Worm (Caenorhabditis elegans) whole organism, young adult: ENCODE data around the gene C53D6.7.

Experiments
- B0019.2 ChIP-seq: fragments of 200-800 bp; sonication (Bioruptor generic); conservative IDR thresholded peaks from 2 replicates; pipeline ENCODE4 v1.3.6; 2022; ENCODE audit warnings: missing genetic modification reagents, missing genetic modification characterization, missing compliant biosample characterization
- B0035.1 ChIP-seq: sonication (generic microtip); optimal IDR thresholded peaks from 2 replicates; lab custom pipeline; 2016; ENCODE audit warnings: missing genetic modification characterization, mild to moderate bottlenecking, missing compliant biosample characterization, missing genotype, missing genetic modification reagents
- C06A6.2 ChIP-seq: fragments of 200-800 bp; sonication (Bioruptor generic); conservative IDR thresholded peaks from 2 replicates; pipeline ENCODE4 v1.3.6; 2022; ENCODE audit warnings: missing genetic modification characterization, missing compliant biosample characterization
- C17E4.6 ChIP-seq: fragments of 200-800 bp; sonication (Bioruptor generic); IDR thresholded peaks from 2 replicates; pipeline ENCODE4 v1.3.6; 2022; ENCODE audit warnings: missing genetic modification reagents, missing genetic modification characterization, missing compliant biosample characterization
- F22D6.2 ChIP-seq: sonication (generic microtip); optimal IDR thresholded peaks from 2 replicates; lab custom pipeline; 2016; ENCODE audit warnings: mild to moderate bottlenecking, missing genetic modification characterization, missing compliant biosample characterization
- F23B12.7 ChIP-seq: sonication (generic microtip); optimal IDR thresholded peaks from 2 replicates; lab custom pipeline; 2017; ENCODE audit warnings: missing genetic modification characterization, mild to moderate bottlenecking, missing compliant biosample characterization, antibody characterized with exemption, moderate library complexity; ENCODE audit not compliant: insufficient read depth
- F49E8.2 ChIP-seq: sonication (generic microtip); optimal IDR thresholded peaks from 3 replicates; lab custom pipeline; 2017; ENCODE audit warnings: missing genetic modification characterization, mild to moderate bottlenecking, missing compliant biosample characterization, antibody characterized with exemption, moderate library complexity; ENCODE audit not compliant: insufficient read depth
- F57C9.4 ChIP-seq: sonication (generic microtip); optimal IDR thresholded peaks from 2 replicates; lab custom pipeline; 2017; ENCODE audit warnings: mild to moderate bottlenecking, missing genetic modification characterization, missing compliant biosample characterization
- K12H6.12 ChIP-seq: fragments of 200-800 bp; sonication (Bioruptor generic); optimal IDR thresholded peaks from 2 replicates; lab custom pipeline; 2018; ENCODE audit warnings: mild to moderate bottlenecking, missing genetic modification characterization, missing compliant biosample characterization
- Y53F4B.3 ChIP-seq: fragments of 200-800 bp; sonication (Bioruptor generic); IDR thresholded peaks from 2 replicates; pipeline ENCODE4 v1.3.6; 2022; ENCODE audit warnings: missing genetic modification reagents, missing genetic modification characterization, missing compliant biosample characterization
- ama-1 ChIP-seq, 3 experiments: fragments of 150-350 bp in 1 of 3; sonication (generic microtip) in 2 of 3; optimal IDR thresholded peaks; 2 replicates each; lab custom pipeline; 2014 to 2018; ENCODE audit warnings: missing biosample characterization in 2 of 3, missing genetic modification characterization in 2 of 3, missing genetic modification reagents in 2 of 3
- aptf-3 ChIP-seq: fragments of 200-800 bp; sonication (Bioruptor generic); IDR thresholded peaks from 2 replicates; pipeline ENCODE4 v1.3.6; 2022; ENCODE audit warnings: missing genetic modification characterization, missing compliant biosample characterization
- atf-7 ChIP-seq: sonication (generic microtip); optimal IDR thresholded peaks from 2 replicates; lab custom pipeline; 2017; ENCODE audit warnings: mild to moderate bottlenecking, missing genetic modification characterization, missing compliant biosample characterization
- attf-5 ChIP-seq: fragments of 200-800 bp; sonication (Bioruptor generic); optimal IDR thresholded peaks from 2 replicates; lab custom pipeline; 2018; ENCODE audit warnings: mild to moderate bottlenecking, missing genetic modification characterization, missing compliant biosample characterization
- bed-1 ChIP-seq: fragments of 200-800 bp; sonication (Bioruptor generic); IDR thresholded peaks from 2 replicates; pipeline ENCODE4 v1.3.6; 2022; ENCODE audit warnings: missing genetic modification reagents, missing genetic modification characterization, missing compliant biosample characterization
- cebp-2 ChIP-seq: fragments of 200-800 bp; sonication (Bioruptor generic); IDR thresholded peaks from 2 replicates; pipeline ENCODE4 v1.3.6; 2022; ENCODE audit warnings: missing genetic modification characterization, missing compliant biosample characterization
- ceh-100 ChIP-seq: fragments of 200-800 bp; sonication (Bioruptor generic); IDR thresholded peaks from 2 replicates; pipeline ENCODE4 v1.3.6; 2022; ENCODE audit warnings: missing genetic modification reagents, missing genetic modification characterization, missing compliant biosample characterization
- egrh-3 ChIP-seq: fragments of 200-800 bp; sonication (Bioruptor generic); IDR thresholded peaks from 2 replicates; pipeline ENCODE4 v1.3.6; 2022; ENCODE audit warnings: missing genetic modification reagents, missing genetic modification characterization, missing compliant biosample characterization
- ekl-4 ChIP-seq: fragments of 200-800 bp; sonication (Bioruptor generic); IDR thresholded peaks from 2 replicates; pipeline ENCODE4 v1.3.6; 2022; ENCODE audit warnings: missing genetic modification reagents, missing genetic modification characterization, missing compliant biosample characterization
- gei-17 ChIP-seq: fragments of 200-800 bp; sonication (Bioruptor generic); optimal IDR thresholded peaks from 2 replicates; lab custom pipeline; 2018; ENCODE audit warnings: mild to moderate bottlenecking, missing genetic modification characterization, missing compliant biosample characterization
- hmg-1.2 ChIP-seq: fragments of 200-800 bp; sonication (Bioruptor generic); IDR thresholded peaks from 2 replicates; pipeline ENCODE4 v1.3.6; 2022; ENCODE audit warnings: missing genetic modification reagents, missing genetic modification characterization, missing compliant biosample characterization
- hmg-20 ChIP-seq: fragments of 200-800 bp; sonication (Bioruptor generic); IDR thresholded peaks from 2 replicates; pipeline ENCODE4 v1.3.6; 2022; ENCODE audit warnings: missing genetic modification reagents, missing genetic modification characterization, missing compliant biosample characterization
- lin-35 ChIP-seq, 3 experiments: fragments of 150-350 bp in 2 of 3; sonication (generic microtip) in 1 of 3; optimal IDR thresholded peaks; 2 replicates each; lab custom pipeline; 2014 to 2018; ENCODE audit warnings: missing biosample characterization in 3 of 3, missing genetic modification characterization in 3 of 3, missing genetic modification reagents in 3 of 3
- lin-40 ChIP-seq: sonication (generic microtip); optimal IDR thresholded peaks from 2 replicates; lab custom pipeline; 2016; ENCODE audit warnings: missing genetic modification characterization, mild to moderate bottlenecking, missing compliant biosample characterization, missing genotype, missing genetic modification reagents
- madf-3 ChIP-seq: fragments of 200-800 bp; sonication (Bioruptor generic); IDR thresholded peaks from 2 replicates; pipeline ENCODE4 v1.3.6; 2022; ENCODE audit warnings: missing genetic modification reagents, missing genetic modification characterization, missing compliant biosample characterization
- mes-4 ChIP-seq: sonication (generic microtip); optimal IDR thresholded peaks from 2 replicates; lab custom pipeline; 2016; ENCODE audit warnings: missing genotype, missing genetic modification characterization, missing compliant biosample characterization
- mxl-1 ChIP-seq: sonication (generic microtip); optimal IDR thresholded peaks from 2 replicates; lab custom pipeline; 2016; ENCODE audit warnings: missing genetic modification characterization, missing compliant biosample characterization
- nfyb-1 ChIP-seq: fragments of 200-800 bp; sonication (Bioruptor generic); IDR thresholded peaks from 2 replicates; pipeline ENCODE4 v1.3.6; 2022; ENCODE audit warnings: missing genetic modification reagents, missing genetic modification characterization, missing compliant biosample characterization
- nhr-179 ChIP-seq: sonication (generic microtip); optimal IDR thresholded peaks from 2 replicates; lab custom pipeline; 2016; ENCODE audit warnings: mild to moderate bottlenecking, missing genetic modification characterization, missing compliant biosample characterization
- nhr-80 ChIP-seq: sonication (generic microtip); optimal IDR thresholded peaks from 2 replicates; lab custom pipeline; 2016; ENCODE audit warnings: missing genetic modification characterization, missing compliant biosample characterization
- nhr-90 ChIP-seq: sonication (generic microtip); optimal IDR thresholded peaks from 2 replicates; lab custom pipeline; 2016; ENCODE audit warnings: missing genotype, mild to moderate bottlenecking, missing genetic modification characterization, missing compliant biosample characterization
- rcor-1 ChIP-seq: fragments of 200-800 bp; sonication (Bioruptor generic); IDR thresholded peaks from 2 replicates; pipeline ENCODE4 v1.3.6; 2022; ENCODE audit warnings: missing genetic modification reagents, missing genetic modification characterization, missing compliant biosample characterization
- snpc-1.1 ChIP-seq: sonication (generic microtip); optimal IDR thresholded peaks from 2 replicates; lab custom pipeline; 2017; ENCODE audit warnings: missing genetic modification characterization, mild to moderate bottlenecking, missing compliant biosample characterization, antibody characterized with exemption, moderate library complexity, missing genotype, missing genetic modification reagents; ENCODE audit not compliant: insufficient read depth
- snpc-1.3 ChIP-seq: sonication (generic microtip); optimal IDR thresholded peaks from 2 replicates; lab custom pipeline; 2017; ENCODE audit warnings: missing genetic modification characterization, mild to moderate bottlenecking, missing compliant biosample characterization, antibody characterized with exemption, moderate library complexity, missing genotype, missing genetic modification reagents; ENCODE audit not compliant: insufficient read depth
- snpc-4 ChIP-seq, 5 experiments: fragments of 150-350 bp in 1 of 5; sonication (generic microtip) in 4 of 5; optimal IDR thresholded peaks; 2 replicates each; lab custom pipeline; 2014 to 2018; ENCODE audit warnings: missing genetic modification characterization in 5 of 5, missing biosample characterization in 3 of 5, antibody characterized with exemption in 2 of 5, mild to moderate bottlenecking in 2 of 5, missing compliant biosample characterization in 2 of 5, missing genotype in 2 of 5, moderate library complexity in 2 of 5, missing genetic modification reagents in 1 of 5
- tbx-9 ChIP-seq: sonication (generic microtip); optimal IDR thresholded peaks from 2 replicates; lab custom pipeline; 2016; ENCODE audit warnings: borderline replicate concordance, missing genetic modification characterization, inconsistent platforms, missing compliant biosample characterization
- tlf-1 ChIP-seq: fragments of 200-800 bp; sonication (Bioruptor generic); optimal IDR thresholded peaks from 2 replicates; lab custom pipeline; 2018; ENCODE audit warnings: mild to moderate bottlenecking, missing genetic modification characterization, missing compliant biosample characterization

Gene C53D6.7

DNA sequence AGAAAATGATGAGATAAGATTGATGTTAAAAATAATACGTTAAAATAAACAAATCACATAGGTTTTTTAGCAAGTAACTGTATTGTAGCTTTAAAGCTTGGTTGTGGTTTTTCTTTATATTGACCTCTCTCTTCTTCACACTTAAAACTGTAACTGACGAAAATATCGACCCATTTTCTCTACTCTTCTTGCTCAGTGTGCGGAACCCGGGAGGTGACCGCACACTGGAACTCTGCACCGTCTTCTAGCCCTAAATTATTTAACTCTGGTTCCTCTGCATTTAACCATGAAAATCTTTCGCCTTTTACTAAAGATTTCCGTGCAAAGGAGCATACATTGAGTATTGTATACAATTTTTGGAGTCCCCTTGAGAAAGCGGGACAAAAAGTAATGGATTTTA is 42.5 kb downstream of the C53D6.7 start:
- TF ChIP-seq tbx-9 (tag; lab: Kevin White, UChicago), result no peak
- TF ChIP-seq F23B12.7 (tag; lab: Kevin White, UChicago), result no peak
- no peak for TF ChIP-seq nhr-179 (tag; lab: Kevin White, UChicago)
- TF ChIP-seq ama-1 (optimal IDR thresholded peaks at IDR 0.05; lab: Kevin White, UChicago), result no peak
- TF ChIP-seq ama-1 (GFP tag; optimal IDR thresholded peaks at IDR 0.05; lab: Kevin White, UChicago), result no peak
- no peak for TF ChIP-seq gei-17 (GFP tag; lab: Kevin White, UChicago)
- peak; percentile 53 for TF ChIP-seq snpc-1.1 (tag; lab: Kevin White, UChicago)
- TF ChIP-seq F22D6.2 (tag; lab: Kevin White, UChicago), result no peak
- no peak for TF ChIP-seq snpc-4 (GFP tag; optimal IDR thresholded peaks at IDR 0.05; lab: Kevin White, UChicago)
- peak in 2 of 4 experiments; percentile 4 to 63 for TF ChIP-seq snpc-4 (tag; optimal IDR thresholded peaks at IDR 0.05; lab: Kevin White, UChicago)
- TF ChIP-seq mxl-1 (tag; lab: Kevin White, UChicago), result no peak
- TF ChIP-seq ekl-4 (GFP tag; lab: Robert Waterston, UW), result no peak

DNA sequence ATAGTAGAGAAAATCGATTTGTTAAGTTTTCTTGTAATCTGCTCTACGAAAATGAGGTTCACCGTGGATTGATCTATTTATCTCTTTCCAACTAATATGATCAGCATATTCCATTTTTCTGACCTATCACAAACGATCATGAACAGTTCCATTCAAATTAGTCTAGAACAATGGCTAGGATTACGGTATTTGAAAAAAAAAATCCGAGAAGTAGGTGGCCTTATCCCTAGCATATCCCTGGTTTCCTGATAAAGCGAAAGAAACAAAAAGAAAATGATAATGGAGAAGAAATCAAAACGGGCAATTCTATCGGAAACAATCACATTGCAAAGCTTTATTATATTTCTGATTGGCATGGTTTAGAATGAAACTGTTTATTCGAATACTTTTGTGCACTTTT is 44.2 kb downstream of the C53D6.7 start, which contains the start of gene mltn-12:
TSS of gene mltn-12 (plus strand) at position 301 of the 400 bp plus-strand sequence.
- TF ChIP-seq lin-40 (tag; lab: Kevin White, UChicago) (no peak), hmg-20 (GFP tag; lab: Robert Waterston, UW) (no peak), F49E8.2 (tag; lab: Kevin White, UChicago) (no peak), F57C9.4 (tag; lab: Kevin White, UChicago) (no peak), mes-4 (tag; lab: Kevin White, UChicago) (no peak), cebp-2 (no peak), madf-3 (GFP tag; lab: Robert Waterston, UW) (no peak), C17E4.6 (no peak), K12H6.12 (no peak), nhr-90 (tag; lab: Kevin White, UChicago) (no peak), attf-5 (GFP tag; lab: Kevin White, UChicago) (no peak), Y53F4B.3 (GFP tag; lab: Robert Waterston, UW) (no peak), B0019.2 (GFP tag; lab: Robert Waterston, UW) (no peak), C06A6.2 (GFP tag; lab: Robert Waterston, UW) (no peak), atf-7 (tag; lab: Kevin White, UChicago) (no peak), snpc-1.3 (tag; lab: Kevin White, UChicago) (no peak), lin-35 (GFP tag; optimal IDR thresholded peaks at IDR 0.05; lab: Kevin White, UChicago) (no peak), ceh-100 (no peak)
- TF ChIP-seq, all 124 proteins: peak for 0

DNA sequence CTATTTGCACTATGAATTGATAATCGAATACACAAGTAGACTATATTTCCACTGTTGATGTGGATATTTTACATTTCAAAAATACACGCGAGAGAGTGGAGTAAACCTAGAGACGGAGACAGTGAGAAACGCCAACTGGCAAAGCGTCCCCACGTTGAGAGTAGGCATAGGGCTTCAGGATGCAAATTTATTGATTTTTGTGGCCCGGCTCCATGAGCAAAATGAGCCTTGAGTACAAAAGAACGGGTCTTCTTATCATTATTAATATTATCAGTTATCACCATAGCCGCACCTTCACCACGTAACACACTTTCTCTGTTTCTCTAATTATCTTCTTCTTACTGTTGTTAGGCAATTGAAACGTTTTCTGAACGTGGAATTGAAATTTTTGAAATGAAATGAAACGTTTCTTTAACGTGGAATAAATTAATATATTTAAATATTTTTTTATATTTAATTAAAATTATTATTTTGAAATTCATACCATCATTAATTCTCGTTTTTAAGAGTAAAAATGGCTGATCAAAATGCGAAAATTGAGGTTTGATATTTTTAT is 50.1 kb downstream of the C53D6.7 start, which contains the start of gene bre-1:
TSS of gene bre-1 (plus strand) at position 506 of the 556 bp plus-strand sequence.
- TF ChIP-seq B0035.1 (tag; lab: Kevin White, UChicago) (no peak), nhr-80 (tag; lab: Kevin White, UChicago) (peak; percentile 31), aptf-3 (GFP tag; lab: Robert Waterston, UW) (no peak), hmg-1.2 (GFP tag; lab: Robert Waterston, UW) (peak; percentile 82), C17E4.6 (no peak), rcor-1 (no peak), bed-1 (GFP tag; lab: Robert Waterston, UW) (no peak), tlf-1 (GFP tag; lab: Kevin White, UChicago) (no peak), nfyb-1 (GFP tag; lab: Robert Waterston, UW) (no peak), egrh-3 (GFP tag; lab: Robert Waterston, UW) (no peak)
